Worm (Caenorhabditis elegans) whole organism, early embryonic: ENCODE measurements around the gene dot-1.5.

Source experiments
- B0310.2 ChIP-seq: sonication (generic microtip); optimal IDR thresholded peaks from 2 replicates; lab custom pipeline; 2016; ENCODE audit warnings: mild to moderate bottlenecking, missing genetic modification characterization, missing compliant biosample characterization
- aly-1 ChIP-seq: sonication (generic microtip); optimal IDR thresholded peaks from 2 replicates; lab custom pipeline; 2016; ENCODE audit warnings: missing genetic modification characterization, missing compliant biosample characterization
- ets-7 ChIP-seq: sonication (generic microtip); optimal IDR thresholded peaks from 2 replicates; lab custom pipeline; 2016; ENCODE audit warnings: missing genotype, missing genetic modification characterization, missing compliant biosample characterization
- hnd-1 ChIP-seq: sonication (generic microtip); optimal IDR thresholded peaks from 2 replicates; lab custom pipeline; 2016; ENCODE audit warnings: missing genetic modification characterization, missing compliant biosample characterization
- pes-1 ChIP-seq: fragments of 200-800 bp; sonication (Bioruptor generic); IDR thresholded peaks from 2 replicates; pipeline ENCODE4 v1.3.6; 2022; ENCODE audit warnings: missing genetic modification reagents, missing genetic modification characterization, missing compliant biosample characterization
- tbx-11 ChIP-seq: fragments of 200-800 bp; sonication (Bioruptor generic); IDR thresholded peaks from 2 replicates; pipeline ENCODE4 v1.3.6; 2022; ENCODE audit warnings: missing genetic modification characterization, missing compliant biosample characterization
- tra-4 ChIP-seq: sonication (generic microtip); optimal IDR thresholded peaks from 2 replicates; lab custom pipeline; 2017; ENCODE audit warnings: missing genetic modification characterization, missing compliant biosample characterization

DNA sequence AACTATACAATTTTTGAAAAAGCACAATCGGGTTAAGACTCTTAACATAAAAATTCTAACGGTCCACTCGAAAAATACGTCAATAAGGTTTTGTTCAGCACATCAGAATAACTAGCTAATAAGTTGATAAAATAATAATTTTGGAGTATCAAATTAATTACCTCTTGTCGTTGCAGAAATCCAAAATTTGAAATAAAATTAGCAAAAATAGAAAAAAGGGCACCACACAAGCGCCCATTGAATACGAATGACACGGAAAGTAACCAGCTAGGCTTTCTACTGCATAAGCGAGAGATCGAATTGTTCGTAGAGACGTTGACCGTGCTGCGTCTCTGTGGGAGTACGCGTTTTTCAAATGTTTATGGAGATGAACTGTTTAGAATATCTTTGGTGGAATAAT is 41.8 kb downstream of the dot-1.5 start:
- no peak for TF ChIP-seq aly-1 (tag; lab: Kevin White, UChicago)
- no peak for TF ChIP-seq B0310.2 (tag; lab: Kevin White, UChicago)
- no peak for TF ChIP-seq tra-4
- no peak for TF ChIP-seq ets-7 (tag; lab: Kevin White, UChicago)
- TF ChIP-seq tbx-11 (GFP tag; lab: Robert Waterston, UW): no peak
- no peak for TF ChIP-seq pes-1 (GFP tag; lab: Robert Waterston, UW)
- TF ChIP-seq hnd-1 (tag; lab: Kevin White, UChicago): no peak
